Fruit fly (Drosophila melanogaster) whole organism, embryonic: ENCODE measurements around the gene Ubqn.

Source experiments
- CG10147 ChIP-seq: fragments of 200-800 bp; sonication (Bioruptor generic); optimal IDR thresholded peaks from 2 replicates; lab custom pipeline; 2019; ENCODE audit warnings: missing biosample characterization, mild to moderate bottlenecking, missing genetic modification characterization, moderate library complexity
- CG10543 ChIP-seq: fragments of 200-800 bp; sonication (Bioruptor generic); optimal IDR thresholded peaks from 3 replicates; lab custom pipeline; 2017; ENCODE audit warnings: missing biosample characterization, mild to moderate bottlenecking, missing genetic modification characterization, moderate library complexity
- CG10565 ChIP-seq: fragments of 200-800 bp; sonication (Bioruptor generic); optimal IDR thresholded peaks from 3 replicates; lab custom pipeline; 2016; ENCODE audit warnings: missing biosample characterization, mild to moderate bottlenecking, missing genetic modification characterization
- CG10959 ChIP-seq: fragments of 200-800 bp; sonication (Bioruptor generic); IDR thresholded peaks from 2 replicates; pipeline ENCODE4 v1.3.6; 2022; ENCODE audit warnings: missing biosample characterization, missing genetic modification characterization
- CG11723 ChIP-seq: fragments of 200-800 bp; sonication (Bioruptor generic); optimal IDR thresholded peaks from 2 replicates; lab custom pipeline; 2017; ENCODE audit warnings: missing biosample characterization, mild to moderate bottlenecking, missing genetic modification characterization
- CG12744 ChIP-seq: fragments of 200-800 bp; sonication (Bioruptor generic); optimal IDR thresholded peaks from 2 replicates; lab custom pipeline; 2016; ENCODE audit warnings: missing biosample characterization, missing genetic modification characterization
- CG13287 ChIP-seq: fragments of 200-800 bp; sonication (Bioruptor generic); IDR thresholded peaks from 2 replicates; pipeline ENCODE4 v1.3.6; 2022; ENCODE audit warnings: missing biosample characterization, missing genetic modification characterization; ENCODE audit not compliant: partially characterized antibody
- CG14965 ChIP-seq: fragments of 200-800 bp; sonication (Bioruptor generic); optimal IDR thresholded peaks from 2 replicates; lab custom pipeline; 2016; ENCODE audit warnings: missing biosample characterization, missing genetic modification characterization, borderline replicate concordance
- CG15011 ChIP-seq: fragments of 200-800 bp; sonication (Bioruptor generic); optimal IDR thresholded peaks from 3 replicates; lab custom pipeline; 2018; ENCODE audit warnings: missing biosample characterization, mild to moderate bottlenecking, missing genetic modification characterization
- CG17568 ChIP-seq: fragments of 200-800 bp; sonication (Bioruptor generic); optimal IDR thresholded peaks from 2 replicates; lab custom pipeline; 2018; ENCODE audit warnings: missing biosample characterization, mild to moderate bottlenecking, missing genetic modification characterization, moderate library complexity
- CG18476 ChIP-seq: fragments of 200-800 bp; sonication (Bioruptor generic); optimal IDR thresholded peaks from 2 replicates; lab custom pipeline; 2016; ENCODE audit warnings: missing biosample characterization, mild to moderate bottlenecking, missing genetic modification characterization
- CG18599 ChIP-seq: fragments of 200-800 bp; sonication (Bioruptor generic); optimal IDR thresholded peaks from 3 replicates; lab custom pipeline; 2017; ENCODE audit warnings: missing biosample characterization, missing genetic modification characterization, mild to moderate bottlenecking, moderate library complexity, missing genetic modification reagents
- CG3281 ChIP-seq: fragments of 200-800 bp; sonication (Bioruptor generic); optimal IDR thresholded peaks from 3 replicates; lab custom pipeline; 2017; ENCODE audit warnings: missing biosample characterization, mild to moderate bottlenecking, missing genetic modification characterization
- CG3407 ChIP-seq: fragments of 200-800 bp; sonication (Bioruptor generic); optimal IDR thresholded peaks from 2 replicates; lab custom pipeline; 2018; ENCODE audit warnings: missing biosample characterization, mild to moderate bottlenecking, missing genetic modification characterization
- CG3726 ChIP-seq: fragments of 200-800 bp; sonication (Bioruptor generic); IDR thresholded peaks from 3 replicates; pipeline ENCODE4, ENCODE4 v1.3.6; 2022; ENCODE audit warnings: missing biosample characterization, missing genetic modification characterization
- CG42726 ChIP-seq: fragments of 200-800 bp; sonication (Bioruptor generic); IDR thresholded peaks from 2 replicates; pipeline ENCODE4 v1.3.6; 2022; ENCODE audit warnings: missing biosample characterization, missing genetic modification characterization; ENCODE audit not compliant: partially characterized antibody
- CG6272 ChIP-seq: fragments of 200-800 bp; sonication (Bioruptor generic); IDR thresholded peaks from 2 replicates; pipeline ENCODE4 v1.3.6; 2022; ENCODE audit warnings: missing biosample characterization, missing genetic modification characterization
- CG6791 ChIP-seq: fragments of 200-800 bp; sonication (Bioruptor generic); IDR thresholded peaks from 3 replicates; pipeline ENCODE4 v1.3.6; 2022; ENCODE audit warnings: missing biosample characterization, missing genetic modification characterization; ENCODE audit not compliant: partially characterized antibody
- CG7357 ChIP-seq: fragments of 200-800 bp; sonication (Bioruptor generic); IDR thresholded peaks from 3 replicates; pipeline ENCODE4 v1.3.6; 2022; ENCODE audit warnings: missing biosample characterization, missing genetic modification characterization
- CG7786 ChIP-seq: fragments of 200-800 bp; sonication (Bioruptor generic); optimal IDR thresholded peaks from 2 replicates; lab custom pipeline; 2016; ENCODE audit warnings: missing biosample characterization, missing genetic modification characterization
- CG9609 ChIP-seq: fragments of 200-800 bp; sonication (Bioruptor generic); optimal IDR thresholded peaks from 3 replicates; lab custom pipeline; 2016; ENCODE audit warnings: missing biosample characterization, missing genetic modification characterization
- CG9932 ChIP-seq: fragments of 200-800 bp; sonication (Bioruptor generic); IDR thresholded peaks from 2 replicates; pipeline ENCODE4 v1.3.6; 2022; ENCODE audit warnings: missing biosample characterization, missing genetic modification characterization
- CHES-1-like ChIP-seq: fragments of 200-800 bp; sonication (Bioruptor generic); optimal IDR thresholded peaks from 2 replicates; lab custom pipeline; 2016; ENCODE audit warnings: missing biosample characterization, missing genetic modification characterization
- D19B ChIP-seq: fragments of 200-800 bp; sonication (Bioruptor generic); optimal IDR thresholded peaks from 2 replicates; lab custom pipeline; 2017; ENCODE audit warnings: missing biosample characterization, mild to moderate bottlenecking, missing genetic modification characterization
- E2f1 ChIP-seq: fragments of 200-800 bp; sonication (Bioruptor generic); IDR thresholded peaks from 2 replicates; pipeline ENCODE4 v1.3.6; 2022; ENCODE audit warnings: missing biosample characterization, missing genetic modification characterization
- Fer3 ChIP-seq: fragments of 200-800 bp; sonication (Bioruptor generic); optimal IDR thresholded peaks from 2 replicates; lab custom pipeline; 2018; ENCODE audit warnings: missing biosample characterization, mild to moderate bottlenecking, missing genetic modification characterization, moderate library complexity
- Gug ChIP-seq: fragments of 200-800 bp; sonication (Bioruptor generic); IDR thresholded peaks from 4 replicates; pipeline ENCODE4 v1.3.6; 2022; ENCODE audit warnings: missing biosample characterization, missing genetic modification characterization
- H15 ChIP-seq: fragments of 200-800 bp; sonication (Bioruptor generic); IDR thresholded peaks from 3 replicates; pipeline ENCODE4 v1.3.6; 2022; ENCODE audit warnings: missing biosample characterization, missing genetic modification characterization
- HLH4C ChIP-seq: fragments of 200-800 bp; sonication (Bioruptor generic); IDR thresholded peaks from 3 replicates; pipeline ENCODE4 v1.3.6; 2022; ENCODE audit warnings: missing biosample characterization, missing genetic modification characterization; ENCODE audit not compliant: partially characterized antibody
- HLHmδ ChIP-seq: fragments of 200-800 bp; sonication (Bioruptor generic); optimal IDR thresholded peaks from 2 replicates; lab custom pipeline; 2018; ENCODE audit warnings: missing biosample characterization, mild to moderate bottlenecking, missing genetic modification characterization, moderate library complexity
- HmgZ ChIP-seq: fragments of 200-800 bp; sonication (Bioruptor generic); optimal IDR thresholded peaks from 2 replicates; lab custom pipeline; 2018; ENCODE audit warnings: missing biosample characterization, mild to moderate bottlenecking, missing genetic modification characterization
- Hmx ChIP-seq: fragments of 200-800 bp; sonication (Bioruptor generic); optimal IDR thresholded peaks from 2 replicates; lab custom pipeline; 2016; ENCODE audit warnings: missing biosample characterization, missing genetic modification characterization
- Mad ChIP-seq: fragments of 200-800 bp; sonication (Bioruptor generic); optimal IDR thresholded peaks from 2 replicates; lab custom pipeline; 2016; ENCODE audit warnings: missing biosample characterization, missing genetic modification characterization
- Poxn ChIP-seq: fragments of 200-800 bp; sonication (Bioruptor generic); IDR thresholded peaks from 2 replicates; pipeline ENCODE4 v1.3.6; 2022; ENCODE audit warnings: missing biosample characterization, missing genetic modification characterization
- aop ChIP-seq: fragments of 200-800 bp; sonication (Bioruptor generic); IDR thresholded peaks from 2 replicates; pipeline ENCODE4 v1.3.6; 2022; ENCODE audit warnings: missing biosample characterization, missing genetic modification characterization
- chif ChIP-seq, 2 experiments: fragments of 200-800 bp; sonication (Bioruptor generic); optimal IDR thresholded peaks; 3 replicates each; lab custom pipeline; 2016; ENCODE audit warnings: missing biosample characterization in 2 of 2, missing genetic modification characterization in 2 of 2
- croc ChIP-seq: fragments of 200-800 bp; sonication (Bioruptor generic); conservative IDR thresholded peaks from 3 replicates; pipeline ENCODE4 v1.3.6; 2022; ENCODE audit warnings: missing biosample characterization, missing genetic modification characterization
- ems ChIP-seq: fragments of 200-800 bp; sonication (Bioruptor generic); optimal IDR thresholded peaks from 3 replicates; lab custom pipeline; 2016; ENCODE audit warnings: missing biosample characterization, missing genetic modification characterization
- grau ChIP-seq: fragments of 200-800 bp; optimal IDR thresholded peaks from 3 replicates; lab custom pipeline; 2019; ENCODE audit warnings: missing biosample characterization, mild to moderate bottlenecking, missing genetic modification characterization, moderate library complexity
- hkb ChIP-seq, 2 experiments: fragments of 200-800 bp in 1 of 2; fragments of >200 bp in 1 of 2; sonication (Bioruptor generic) in 1 of 2; IDR thresholded peaks in 1 of 2; optimal IDR thresholded peaks in 1 of 2; 2 replicates each; pipeline versions ENCODE4 v1.3.6 to Lab custom; 2017 to 2022; ENCODE audit warnings: missing biosample characterization in 1 of 2, missing genetic modification characterization in 1 of 2
- jing ChIP-seq: fragments of 200-800 bp; sonication (Bioruptor generic); optimal IDR thresholded peaks from 2 replicates; lab custom pipeline; 2018; ENCODE audit warnings: missing biosample characterization, mild to moderate bottlenecking, missing genetic modification characterization
- lbe ChIP-seq: fragments of 200-800 bp; sonication (Bioruptor generic); optimal IDR thresholded peaks from 2 replicates; lab custom pipeline; 2016; ENCODE audit warnings: missing biosample characterization, mild to moderate bottlenecking, missing genetic modification characterization
- pb ChIP-seq: fragments of 200-800 bp; sonication (Bioruptor generic); optimal IDR thresholded peaks from 3 replicates; lab custom pipeline; 2016; ENCODE audit warnings: missing biosample characterization, missing genetic modification characterization
- pho ChIP-seq: fragments of 200-800 bp; sonication (Bioruptor generic); optimal IDR thresholded peaks from 2 replicates; lab custom pipeline; 2016; ENCODE audit warnings: missing biosample characterization, missing genetic modification characterization
- phol ChIP-seq: fragments of 200-800 bp; sonication (Bioruptor generic); optimal IDR thresholded peaks from 3 replicates; lab custom pipeline; 2018; ENCODE audit warnings: missing biosample characterization, mild to moderate bottlenecking, missing genetic modification characterization, moderate library complexity
- row ChIP-seq: fragments of 200-800 bp; sonication (Bioruptor generic); IDR thresholded peaks from 3 replicates; pipeline ENCODE4 v1.3.6; 2022; ENCODE audit warnings: missing biosample characterization, missing genetic modification characterization
- sr ChIP-seq: fragments of 200-800 bp; sonication (Bioruptor generic); IDR thresholded peaks from 3 replicates; pipeline ENCODE4 v1.3.6; 2022; ENCODE audit warnings: missing biosample characterization, missing genetic modification characterization
- stc ChIP-seq: fragments of 200-800 bp; sonication (Bioruptor generic); IDR thresholded peaks from 2 replicates; pipeline ENCODE4 v1.3.6; 2022; ENCODE audit warnings: missing biosample characterization, missing genetic modification characterization
- trh ChIP-seq: fragments of 200-800 bp; sonication (Bioruptor generic); optimal IDR thresholded peaks from 2 replicates; lab custom pipeline; 2016; ENCODE audit warnings: missing biosample characterization, missing genetic modification characterization
- yki ChIP-seq: fragments of >200 bp; optimal IDR thresholded peaks from 3 replicates; lab custom pipeline; 2018

Gene Ubqn

DNA sequence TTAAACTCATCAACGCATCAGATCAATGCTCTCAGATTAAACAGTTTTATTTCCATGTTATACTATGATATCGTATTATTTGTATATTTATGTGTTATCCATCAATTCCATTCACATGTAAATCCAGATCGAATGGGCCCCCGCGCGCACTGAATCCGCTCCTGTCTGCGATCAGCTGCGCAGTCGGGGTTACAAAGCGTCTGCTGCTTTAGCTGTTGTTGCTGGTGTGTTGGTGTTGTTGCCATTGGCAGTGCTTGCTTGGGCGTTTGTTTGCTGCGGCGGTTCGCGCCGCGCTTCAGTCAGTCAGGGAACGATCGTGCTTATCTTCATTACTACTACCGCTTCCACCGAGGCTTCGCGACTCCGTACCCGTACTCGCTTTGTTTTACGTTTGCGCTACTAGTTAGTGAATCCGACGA lies 16.6 kb upstream of the Ubqn start, which contains the start of gene Zw (continued):
- TF ChIP-seq lbe (GFP tag; lab: Kevin White, UChicago) = peak; percentile 40
- TF ChIP-seq CG14965 (GFP tag; lab: Kevin White, UChicago) = no peak
- TF ChIP-seq hkb (optimal IDR thresholded peaks at IDR 0.05; lab: Kevin White, UChicago) = no peak
- TF ChIP-seq hkb (GFP tag; IDR thresholded peaks at IDR 0.05; lab: Robert Waterston, UW) = peak; percentile 27; the same call in 1 of the 2 replicates
- TF ChIP-seq CG6791 (GFP tag; lab: Robert Waterston, UW) = 0 out of 3 replicates have a peak, but pooled peaks have one; percentile 22
- peak; percentile 48 for TF ChIP-seq Fer3 (tag; lab: Kevin White, UChicago)
- no peak for TF ChIP-seq Mad (GFP tag; lab: Kevin White, UChicago)
- no peak for TF ChIP-seq stc (GFP tag; lab: Robert Waterston, UW)
- TF ChIP-seq HLH4C (GFP tag; lab: Robert Waterston, UW) = no peak
- TF ChIP-seq CG10959 = 0 out of 2 replicates have a peak, but pooled peaks have one; percentile 36
- peak; percentile 36 for TF ChIP-seq CG12744 (GFP tag; lab: Kevin White, UChicago)
- no peak for TF ChIP-seq CG3726 (GFP tag; lab: Robert Waterston, UW)
- TF ChIP-seq CG42726 (GFP tag; lab: Robert Waterston, UW) = no peak
- TF ChIP-seq CG9609 (GFP tag; lab: Kevin White, UChicago) = peak; percentile 46
- no peak; the same call in 2 of the 3 replicates for TF ChIP-seq sr (GFP tag; lab: Robert Waterston, UW)
- TF ChIP-seq trh (GFP tag; lab: Kevin White, UChicago) = no peak
- TF ChIP-seq CG6272 (GFP tag; lab: Robert Waterston, UW) = peak; percentile 34; the same call in 1 of the 2 replicates
- TF ChIP-seq CG7786 (GFP tag; lab: Kevin White, UChicago) = peak; percentile 49
- TF ChIP-seq aop = no peak
- TF ChIP-seq CG10565 = no peak
- no peak for TF ChIP-seq Poxn
- no peak for TF ChIP-seq pho (GFP tag; lab: Kevin White, UChicago)
- TF ChIP-seq D19B (GFP tag; lab: Kevin White, UChicago) = peak; percentile 30
- no peak for TF ChIP-seq CG3407 (GFP tag; lab: Kevin White, UChicago)
- no peak for TF ChIP-seq CG11723
- TF ChIP-seq HLHmδ (GFP tag; lab: Kevin White, UChicago) = peak; percentile 54
- peak; percentile 28; the same call in 1 of the 3 replicates for TF ChIP-seq croc
- no peak for TF ChIP-seq jing (GFP tag; lab: Kevin White, UChicago)
- peak; percentile 45 for TF ChIP-seq grau (tag; lab: Kevin White, UChicago)
- TF ChIP-seq CG18476 (GFP tag; lab: Kevin White, UChicago) = peak; percentile 14
- peak; percentile 46; the same call in 1 of the 3 replicates for TF ChIP-seq CG7357 (GFP tag; lab: Robert Waterston, UW)
- peak; percentile 93 for TF ChIP-seq Gug (GFP tag; lab: Robert Waterston, UW)
- TF ChIP-seq CG13287 (GFP tag; lab: Robert Waterston, UW) = peak; percentile 27; the same call in 1 of the 2 replicates
- TF ChIP-seq yki (lab: Kevin White, UChicago) = no peak
- no peak for TF ChIP-seq Hmx (GFP tag; lab: Kevin White, UChicago)
- TF ChIP-seq CG9932 (GFP tag; lab: Robert Waterston, UW) = peak; percentile 88
- peak; percentile 94 for TF ChIP-seq row (GFP tag; lab: Robert Waterston, UW)
- peak; percentile 14 for TF ChIP-seq CG18599 (GFP tag; lab: Kevin White, UChicago)
- no peak for TF ChIP-seq CG15011
- TF ChIP-seq HmgZ = peak; percentile 62
- peak; percentile 38; the same call in 1 of the 2 replicates for TF ChIP-seq E2f1 (GFP tag; lab: Robert Waterston, UW)
- no peak for TF ChIP-seq ems (GFP tag; lab: Kevin White, UChicago)
- peak; percentile 14 for TF ChIP-seq CG3281 (GFP tag; lab: Kevin White, UChicago)
- peak; percentile 53; the same call in 1 of the 3 replicates for TF ChIP-seq H15 (GFP tag; lab: Robert Waterston, UW)
- no peak for TF ChIP-seq CG17568 (GFP tag; lab: Kevin White, UChicago)
- no peak for TF ChIP-seq CHES-1-like (GFP tag; lab: Kevin White, UChicago)
- TF ChIP-seq CG10147 (GFP tag; lab: Kevin White, UChicago) = no peak
- peak; percentile 68 for TF ChIP-seq CG10543 (GFP tag; lab: Kevin White, UChicago)
- TF ChIP-seq pb = no peak
- TF ChIP-seq phol (tag; lab: Kevin White, UChicago) = peak; percentile 34
- TF ChIP-seq chif (GFP tag; optimal IDR thresholded peaks at IDR 0.05; lab: Kevin White, UChicago) = peak in 1 of 2 experiments; percentile 38
